Fruit fly (Drosophila melanogaster) whole organism, embryonic: ENCODE data around the gene boil.

ENCODE experiments used
- CG10267 ChIP-seq: fragments of 200-800 bp; sonication (Bioruptor generic); optimal IDR thresholded peaks from 2 replicates; lab custom pipeline; 2018; ENCODE audit warnings: missing biosample characterization, mild to moderate bottlenecking, missing genetic modification characterization, moderate library complexity
- CG10543 ChIP-seq: fragments of 200-800 bp; sonication (Bioruptor generic); optimal IDR thresholded peaks from 3 replicates; lab custom pipeline; 2017; ENCODE audit warnings: missing biosample characterization, mild to moderate bottlenecking, missing genetic modification characterization, moderate library complexity
- CG11093 ChIP-seq: fragments of 200-800 bp; sonication (Bioruptor generic); IDR thresholded peaks from 3 replicates; pipeline ENCODE4 v1.3.6; 2022; ENCODE audit warnings: missing biosample characterization, missing genetic modification characterization
- CG13123 ChIP-seq: fragments of 200-800 bp; sonication (Bioruptor generic); optimal IDR thresholded peaks from 2 replicates; lab custom pipeline; 2016; ENCODE audit warnings: missing biosample characterization, missing genetic modification characterization
- CG14710 ChIP-seq: fragments of 200-800 bp; sonication (Bioruptor generic); optimal IDR thresholded peaks from 3 replicates; lab custom pipeline; 2019; ENCODE audit warnings: missing biosample characterization, mild to moderate bottlenecking, missing genetic modification characterization, moderate library complexity
- CG14965 ChIP-seq: fragments of 200-800 bp; sonication (Bioruptor generic); optimal IDR thresholded peaks from 2 replicates; lab custom pipeline; 2016; ENCODE audit warnings: missing biosample characterization, missing genetic modification characterization, borderline replicate concordance
- CG15479 ChIP-seq: fragments of 200-800 bp; sonication (Bioruptor generic); optimal IDR thresholded peaks from 3 replicates; lab custom pipeline; 2019; ENCODE audit warnings: missing biosample characterization, mild to moderate bottlenecking, missing genetic modification characterization, moderate library complexity
- CG15514 ChIP-seq: fragments of 200-800 bp; sonication (Bioruptor generic); optimal IDR thresholded peaks from 3 replicates; lab custom pipeline; 2017; ENCODE audit warnings: missing biosample characterization, missing genetic modification characterization, mild to moderate bottlenecking, moderate library complexity, missing genetic modification reagents
- CG17359 ChIP-seq: fragments of 200-800 bp; sonication (Bioruptor generic); optimal IDR thresholded peaks from 3 replicates; lab custom pipeline; 2018; ENCODE audit warnings: missing biosample characterization, mild to moderate bottlenecking, missing genetic modification characterization, moderate library complexity
- CG17568 ChIP-seq: fragments of 200-800 bp; sonication (Bioruptor generic); optimal IDR thresholded peaks from 2 replicates; lab custom pipeline; 2018; ENCODE audit warnings: missing biosample characterization, mild to moderate bottlenecking, missing genetic modification characterization, moderate library complexity
- CG1792 ChIP-seq: fragments of 200-800 bp; sonication (Bioruptor generic); optimal IDR thresholded peaks from 2 replicates; lab custom pipeline; 2016; ENCODE audit warnings: missing biosample characterization, missing genetic modification characterization
- CG2199 ChIP-seq: fragments of 200-800 bp; sonication (Bioruptor generic); IDR thresholded peaks from 3 replicates; pipeline ENCODE4 v1.3.6; 2022; ENCODE audit warnings: missing biosample characterization, missing genetic modification characterization
- CG2712 ChIP-seq: fragments of 200-800 bp; optimal IDR thresholded peaks from 3 replicates; lab custom pipeline; 2019; ENCODE audit warnings: missing biosample characterization, mild to moderate bottlenecking, missing genetic modification characterization, moderate library complexity
- CG30020 ChIP-seq: fragments of 200-800 bp; optimal IDR thresholded peaks from 2 replicates; lab custom pipeline; 2019; ENCODE audit warnings: missing biosample characterization, mild to moderate bottlenecking, missing genetic modification characterization, moderate library complexity
- CG7839 ChIP-seq: fragments of 200-800 bp; sonication (Bioruptor generic); optimal IDR thresholded peaks from 3 replicates; lab custom pipeline; 2018; ENCODE audit warnings: missing biosample characterization, mild to moderate bottlenecking, missing genetic modification characterization, moderate library complexity
- CG8388 ChIP-seq: fragments of 200-800 bp; sonication (Bioruptor generic); optimal IDR thresholded peaks from 2 replicates; lab custom pipeline; 2019; ENCODE audit warnings: missing biosample characterization, mild to moderate bottlenecking, missing genetic modification characterization, moderate library complexity
- CG8924 ChIP-seq: fragments of 200-800 bp; optimal IDR thresholded peaks from 3 replicates; lab custom pipeline; 2019; ENCODE audit warnings: missing biosample characterization, mild to moderate bottlenecking, missing genetic modification characterization, moderate library complexity
- CG9932 ChIP-seq: fragments of 200-800 bp; sonication (Bioruptor generic); IDR thresholded peaks from 2 replicates; pipeline ENCODE4 v1.3.6; 2022; ENCODE audit warnings: missing biosample characterization, missing genetic modification characterization
- Fer1 ChIP-seq: fragments of 200-800 bp; sonication (Bioruptor generic); optimal IDR thresholded peaks from 2 replicates; lab custom pipeline; 2017; ENCODE audit warnings: missing biosample characterization, mild to moderate bottlenecking, missing genetic modification characterization
- Fer2 ChIP-seq: fragments of 200-800 bp; sonication (Bioruptor generic); optimal IDR thresholded peaks from 2 replicates; lab custom pipeline; 2018; ENCODE audit warnings: missing biosample characterization, mild to moderate bottlenecking, missing genetic modification characterization, moderate library complexity
- GATAe ChIP-seq: fragments of 200-800 bp; sonication (Bioruptor generic); conservative IDR thresholded peaks from 2 replicates; pipeline ENCODE4 v1.3.6; 2022; ENCODE audit warnings: missing biosample characterization, missing genetic modification characterization
- MESR4 ChIP-seq: fragments of 200-800 bp; sonication (Bioruptor generic); optimal IDR thresholded peaks from 2 replicates; lab custom pipeline; 2018; ENCODE audit warnings: missing biosample characterization, mild to moderate bottlenecking, missing genetic modification characterization, moderate library complexity
- Med ChIP-seq: fragments of 200-800 bp; sonication (Bioruptor generic); peaks from one replicate; lab custom pipeline; 2016; ENCODE audit warnings: missing biosample characterization, missing genetic modification characterization, mild to moderate bottlenecking, inconsistent platforms, moderate library complexity
- Optix ChIP-seq: fragments of 200-800 bp; sonication (Bioruptor generic); IDR thresholded peaks from 3 replicates; pipeline ENCODE4 v1.3.6; 2022; ENCODE audit warnings: missing biosample characterization, missing genetic modification characterization
- Side ChIP-seq: fragments of 200-800 bp; sonication (Bioruptor generic); optimal IDR thresholded peaks from 2 replicates; lab custom pipeline; 2016; ENCODE audit warnings: missing biosample characterization, missing genetic modification characterization
- abd-A ChIP-seq: fragments of 200-800 bp; sonication (Bioruptor generic); optimal IDR thresholded peaks from 3 replicates; lab custom pipeline; 2019; ENCODE audit warnings: missing biosample characterization, mild to moderate bottlenecking, missing genetic modification characterization, moderate library complexity
- chif ChIP-seq, 2 experiments: fragments of 200-800 bp; sonication (Bioruptor generic); optimal IDR thresholded peaks; 3 replicates each; lab custom pipeline; 2016; ENCODE audit warnings: missing biosample characterization in 2 of 2, missing genetic modification characterization in 2 of 2
- esg ChIP-seq: fragments of 200-800 bp; sonication (Bioruptor generic); conservative IDR thresholded peaks from 2 replicates; pipeline ENCODE4 v1.3.6; 2022; ENCODE audit warnings: missing biosample characterization, missing genetic modification characterization
- eve ChIP-seq, 2 experiments: fragments of >200 bp; optimal IDR thresholded peaks; 2 replicates each; lab custom pipeline; 2017; ENCODE audit warnings: missing biosample characterization in 2 of 2, missing genetic modification characterization in 2 of 2
- her ChIP-seq: fragments of 200-800 bp; sonication (Bioruptor generic); optimal IDR thresholded peaks from 2 replicates; lab custom pipeline; 2016; ENCODE audit warnings: missing biosample characterization, missing genetic modification characterization
- hth ChIP-seq: fragments of >200 bp; optimal IDR thresholded peaks from 2 replicates; lab custom pipeline; 2017; ENCODE audit warnings: inconsistent platforms
- inv ChIP-seq: fragments of 200-800 bp; sonication (Bioruptor generic); IDR thresholded peaks from 2 replicates; pipeline ENCODE4 v1.3.6; 2022; ENCODE audit warnings: missing biosample characterization, missing genetic modification characterization; ENCODE audit not compliant: partially characterized antibody
- kay ChIP-seq: fragments of 200-800 bp; sonication (Bioruptor generic); optimal IDR thresholded peaks from 2 replicates; lab custom pipeline; 2016; ENCODE audit warnings: missing biosample characterization, missing genetic modification characterization
- lilli ChIP-seq: fragments of 200-800 bp; sonication (Bioruptor generic); optimal IDR thresholded peaks from 3 replicates; lab custom pipeline; 2016; ENCODE audit warnings: missing biosample characterization, missing genetic modification characterization
- lov ChIP-seq, 2 experiments: fragments of 200-800 bp in 1 of 2; fragments of >200 bp in 1 of 2; sonication (Bioruptor generic) in 1 of 2; IDR thresholded peaks in 1 of 2; optimal IDR thresholded peaks in 1 of 2; 2 replicates in 1 of 2; 3 replicates in 1 of 2; pipeline versions ENCODE4 v1.3.6 to Lab custom; 2017 to 2022; ENCODE audit warnings: missing biosample characterization in 1 of 2, missing genetic modification characterization in 1 of 2
- mirr ChIP-seq: fragments of 200-800 bp; sonication (Bioruptor generic); optimal IDR thresholded peaks from 3 replicates; lab custom pipeline; 2018; ENCODE audit warnings: missing biosample characterization, mild to moderate bottlenecking, missing genetic modification characterization
- nerfin-2 ChIP-seq: fragments of 200-800 bp; sonication (Bioruptor generic); IDR thresholded peaks from 2 replicates; pipeline ENCODE4 v1.3.6; 2022; ENCODE audit warnings: missing biosample characterization, missing genetic modification characterization; ENCODE audit not compliant: partially characterized antibody
- phol ChIP-seq: fragments of 200-800 bp; sonication (Bioruptor generic); optimal IDR thresholded peaks from 3 replicates; lab custom pipeline; 2018; ENCODE audit warnings: missing biosample characterization, mild to moderate bottlenecking, missing genetic modification characterization, moderate library complexity
- pzg ChIP-seq: fragments of 200-800 bp; sonication (Bioruptor generic); optimal IDR thresholded peaks from 3 replicates; lab custom pipeline; 2018; ENCODE audit warnings: missing biosample characterization, mild to moderate bottlenecking, missing genetic modification characterization, moderate library complexity
- run ChIP-seq: fragments of 200-800 bp; sonication (Bioruptor generic); optimal IDR thresholded peaks from 3 replicates; lab custom pipeline; 2018; ENCODE audit warnings: missing biosample characterization, mild to moderate bottlenecking, missing genetic modification characterization
- sc ChIP-seq, 3 experiments: fragments of >200 bp in 2 of 3; fragments of 200-800 bp in 1 of 3; sonication (Bioruptor generic) in 1 of 3; optimal IDR thresholded peaks; 2 replicates in 2 of 3; 3 replicates in 1 of 3; lab custom pipeline; 2017; ENCODE audit warnings: mild to moderate bottlenecking in 1 of 3, missing biosample characterization in 1 of 3, missing genetic modification characterization in 1 of 3, missing genetic modification reagents in 1 of 3
- schlank ChIP-seq: fragments of 200-800 bp; sonication (Bioruptor generic); optimal IDR thresholded peaks from 2 replicates; lab custom pipeline; 2018; ENCODE audit warnings: missing biosample characterization, mild to moderate bottlenecking, missing genetic modification characterization
- slbo ChIP-seq: fragments of 200-800 bp; sonication (Bioruptor generic); IDR thresholded peaks from 2 replicates; pipeline ENCODE4 v1.3.6; 2022; ENCODE audit warnings: missing biosample characterization, missing genetic modification characterization
- slp2 ChIP-seq: fragments of 200-800 bp; sonication (Bioruptor generic); optimal IDR thresholded peaks from 2 replicates; lab custom pipeline; 2016; ENCODE audit warnings: missing biosample characterization, missing genetic modification characterization
- stwl ChIP-seq: fragments of 200-800 bp; sonication (Bioruptor generic); optimal IDR thresholded peaks from 3 replicates; lab custom pipeline; 2018; ENCODE audit warnings: missing biosample characterization, mild to moderate bottlenecking, missing genetic modification characterization, moderate library complexity
- tgo ChIP-seq: fragments of 200-800 bp; sonication (Bioruptor generic); IDR thresholded peaks from 3 replicates; pipeline ENCODE4 v1.3.6; 2022; ENCODE audit warnings: missing biosample characterization, missing genetic modification characterization
- yki ChIP-seq: fragments of >200 bp; optimal IDR thresholded peaks from 3 replicates; lab custom pipeline; 2018
- z ChIP-seq: fragments of 200-800 bp; sonication (Bioruptor generic); IDR thresholded peaks from 3 replicates; pipeline ENCODE4 v1.3.6; 2022; ENCODE audit warnings: missing biosample characterization, missing genetic modification characterization

Gene boil

DNA sequence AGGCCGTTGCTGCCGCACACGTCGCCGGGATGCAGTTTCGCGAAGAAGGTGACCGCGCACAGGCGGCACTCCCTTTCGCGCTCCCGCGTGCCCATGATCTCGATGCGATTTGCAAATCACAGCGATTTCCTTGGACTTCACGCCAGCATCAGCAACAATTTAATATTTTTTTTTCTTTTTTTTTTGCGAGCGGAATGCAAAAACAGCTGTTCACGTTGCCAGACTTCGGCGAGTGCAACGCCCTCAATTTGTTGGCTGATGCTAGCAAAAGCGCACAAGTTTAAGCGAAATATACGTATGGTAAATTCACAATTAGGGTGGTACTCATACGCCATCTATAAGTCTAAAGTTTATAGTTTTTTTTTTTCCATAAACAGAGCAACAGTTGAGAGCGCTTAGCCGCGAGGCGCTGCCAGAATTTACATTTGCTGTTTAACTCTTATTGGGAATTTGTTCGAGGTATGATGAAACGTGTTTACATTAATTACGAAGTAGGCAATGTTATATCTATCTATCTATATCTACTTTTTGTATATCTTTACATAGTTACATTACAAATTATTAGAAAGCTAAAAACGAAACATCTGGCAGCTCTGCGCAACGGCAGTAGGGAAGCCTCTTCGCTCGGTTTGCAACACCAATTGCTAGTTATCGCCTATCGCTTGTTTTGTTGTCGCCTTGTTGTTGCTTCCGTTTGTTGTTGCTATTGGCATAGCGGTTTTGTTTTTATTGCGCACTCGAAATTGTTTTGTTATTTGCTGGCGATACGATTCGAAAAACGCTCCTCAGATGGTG, 43.0 kb downstream of the boil start, which contains the start of the genes CG4041 and Hgsnat (continued):
- TF ChIP-seq tgo (GFP tag; lab: Robert Waterston, UW): no peak
- no peak for TF ChIP-seq Optix (GFP tag; lab: Robert Waterston, UW)
- no peak for TF ChIP-seq z (GFP tag; lab: Robert Waterston, UW)
- no peak for TF ChIP-seq eve (GFP tag; optimal IDR thresholded peaks at IDR 0.05; lab: Kevin White, UChicago)
- peak; percentile 24 for TF ChIP-seq CG2712 (tag; lab: Kevin White, UChicago)
- TF ChIP-seq CG9932 (GFP tag; lab: Robert Waterston, UW): peak; percentile 21; the same call in 1 of the 2 replicates
- peak; percentile 60 for TF ChIP-seq stwl
- no peak for TF ChIP-seq CG17568 (GFP tag; lab: Kevin White, UChicago)
- no peak for TF ChIP-seq CG8388
- no peak for TF ChIP-seq run (tag; lab: Kevin White, UChicago)
- TF ChIP-seq esg (GFP tag; lab: Robert Waterston, UW): no peak
- TF ChIP-seq CG11093 (GFP tag; lab: Robert Waterston, UW): no peak
- TF ChIP-seq sc (optimal IDR thresholded peaks at IDR 0.05; lab: Kevin White, UChicago): no peak
- no peak for TF ChIP-seq sc (GFP tag; optimal IDR thresholded peaks at IDR 0.05; lab: Kevin White, UChicago)
- no peak for TF ChIP-seq CG2199 (GFP tag; lab: Robert Waterston, UW)
- no peak for TF ChIP-seq CG14965 (GFP tag; lab: Kevin White, UChicago)
- TF ChIP-seq hth (lab: Kevin White, UChicago): no peak
- TF ChIP-seq nerfin-2: no peak
- TF ChIP-seq CG13123 (GFP tag; lab: Kevin White, UChicago): no peak
- TF ChIP-seq mirr (GFP tag; lab: Kevin White, UChicago): no peak
- no peak for TF ChIP-seq Side (GFP tag; lab: Kevin White, UChicago)
- peak; percentile 60 for TF ChIP-seq CG17359
- TF ChIP-seq pzg: peak; percentile 50
- no peak for TF ChIP-seq CG1792
- TF ChIP-seq slp2 (GFP tag; lab: Kevin White, UChicago): no peak
- TF ChIP-seq kay (GFP tag; lab: Kevin White, UChicago): no peak
- TF ChIP-seq Fer1 (GFP tag; lab: Kevin White, UChicago): no peak
- no peak for TF ChIP-seq her (GFP tag; lab: Kevin White, UChicago)
- no peak for TF ChIP-seq lov (optimal IDR thresholded peaks at IDR 0.05; lab: Kevin White, UChicago)
- TF ChIP-seq lov (GFP tag; IDR thresholded peaks at IDR 0.05; lab: Robert Waterston, UW): no peak
- peak; percentile 51 for TF ChIP-seq CG15479 (GFP tag; lab: Kevin White, UChicago)
- no peak for TF ChIP-seq Fer2
- TF ChIP-seq CG10267 (tag; lab: Kevin White, UChicago): peak; percentile 89
- TF ChIP-seq yki (lab: Kevin White, UChicago): no peak
- no peak for TF ChIP-seq CG7839
- TF ChIP-seq phol (tag; lab: Kevin White, UChicago): peak; percentile 30
- TF ChIP-seq CG30020 (tag; lab: Kevin White, UChicago): no peak
- peak; percentile 33 for TF ChIP-seq CG14710 (tag; lab: Kevin White, UChicago)
- TF ChIP-seq MESR4 (GFP tag; lab: Kevin White, UChicago): peak; percentile 38
- TF ChIP-seq CG8924 (tag; lab: Kevin White, UChicago): peak; percentile 15
- no peak for TF ChIP-seq abd-A (tag; lab: Kevin White, UChicago)
- TF ChIP-seq CG10543 (GFP tag; lab: Kevin White, UChicago): no peak
- TF ChIP-seq Med: peak; percentile 49
- no peak for TF ChIP-seq inv (GFP tag; lab: Robert Waterston, UW)
- no peak for TF ChIP-seq GATAe
- TF ChIP-seq schlank (tag; lab: Kevin White, UChicago): no peak
- peak; percentile 4 for TF ChIP-seq CG15514 (GFP tag; lab: Kevin White, UChicago)
- TF ChIP-seq lilli (GFP tag; lab: Kevin White, UChicago): peak; percentile 43
- peak; percentile 31; the same call in 1 of the 2 replicates for TF ChIP-seq slbo
- no peak for TF ChIP-seq chif (GFP tag; optimal IDR thresholded peaks at IDR 0.05; lab: Kevin White, UChicago)
